Worm (Caenorhabditis elegans): ENCODE data around the gene T10D4.14.
"Not testable (repeated sequence)": the region's sequence is repeated elsewhere in the genome, so short reads cannot be mapped to it uniquely, and the experiment has no call there.

DNA sequence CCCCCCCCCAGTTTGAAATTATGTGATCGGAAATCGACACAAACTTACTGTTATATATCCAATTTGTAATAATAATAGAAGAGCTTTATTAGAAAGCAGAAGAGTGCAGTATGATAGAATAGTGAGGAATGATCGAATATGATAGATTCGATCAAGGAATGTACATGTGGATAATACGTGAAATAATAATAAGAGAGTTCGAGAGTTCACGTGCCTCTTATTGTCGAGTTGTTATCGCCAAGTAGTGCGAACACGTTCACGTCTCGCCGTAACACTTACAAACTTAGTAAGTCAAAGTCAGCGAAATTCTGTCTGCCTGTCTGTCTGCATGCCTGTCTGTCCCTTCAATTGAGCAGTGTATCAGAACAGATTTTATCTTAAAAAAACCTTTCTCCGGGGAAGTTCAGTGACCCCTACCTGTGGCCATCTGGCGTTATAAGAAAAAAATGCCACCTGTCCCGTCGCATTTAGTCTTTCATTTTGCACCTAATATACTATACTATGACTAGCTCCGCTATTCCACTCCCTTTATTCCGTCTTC lies 31.9 kb upstream of the T10D4.14 start, which contains the start of the genes Y27F2A.6 and Y27F2A.8:
- not testable (repeated sequence) for TF ChIP-seq him-1, dao-5, W03F9.2 (tag; optimal IDR thresholded peaks at IDR 0.05)
